Worm (Caenorhabditis elegans): ENCODE results near the gene rpac-19.

The rpac-19 gene

DNA sequence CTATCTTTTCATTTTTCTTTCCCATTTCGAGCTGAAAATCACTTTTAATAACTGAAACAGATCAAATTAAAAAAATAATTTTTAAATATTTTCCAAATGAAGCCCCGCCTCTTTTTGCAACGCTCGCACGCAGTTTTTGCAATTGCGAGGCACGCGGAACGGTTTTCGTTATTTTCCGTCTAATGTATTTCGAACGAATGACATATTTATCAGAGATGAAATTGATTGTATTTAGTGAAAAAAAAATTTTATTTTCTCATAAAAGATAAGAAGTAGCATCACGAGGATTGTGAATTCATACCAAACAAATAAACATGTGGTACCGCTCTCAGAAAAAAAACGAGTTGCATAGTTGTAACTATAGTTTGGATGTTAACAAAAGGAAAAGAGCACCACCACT lies at the start of gene rpac-19:
Gene rpac-19, minus strand, starts transcription at position 31 of the 400 bp plus-strand sequence.
- peak; percentile 74 for TF ChIP-seq W03F9.2 (tag; optimal IDR thresholded peaks at IDR 0.05)
- TF ChIP-seq him-1 (tag; optimal IDR thresholded peaks at IDR 0.05) = no peak
- TF ChIP-seq dao-5 (tag; optimal IDR thresholded peaks at IDR 0.05) = no peak

DNA sequence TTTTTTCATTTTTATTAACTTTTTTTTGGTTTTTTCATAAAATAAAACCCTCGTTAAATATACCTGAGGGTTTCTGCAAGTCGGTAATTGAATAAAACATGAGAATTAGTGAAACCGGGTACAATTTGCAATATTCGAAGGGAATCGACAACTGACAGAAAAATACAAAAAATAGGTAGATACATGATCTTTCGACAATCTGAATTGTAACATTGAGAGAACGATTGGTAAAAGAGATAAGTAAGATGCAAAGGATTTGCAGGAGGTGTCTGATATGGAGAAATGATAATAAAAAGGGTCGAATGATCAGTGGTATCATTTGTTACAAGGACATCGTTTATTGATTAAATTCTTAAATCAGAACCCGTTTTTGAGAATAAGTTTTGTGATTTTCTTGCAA lies 49.1 kb upstream of the rpac-19 start, which contains the start of gene ugt-60:
Gene ugt-60, minus strand, starts transcription at position 233 of the 400 bp plus-strand sequence.
- TF ChIP-seq W03F9.2 (tag; optimal IDR thresholded peaks at IDR 0.05) = no peak
- no peak for TF ChIP-seq him-1 (tag; optimal IDR thresholded peaks at IDR 0.05)
- TF ChIP-seq dao-5 (tag; optimal IDR thresholded peaks at IDR 0.05) = no peak

DNA sequence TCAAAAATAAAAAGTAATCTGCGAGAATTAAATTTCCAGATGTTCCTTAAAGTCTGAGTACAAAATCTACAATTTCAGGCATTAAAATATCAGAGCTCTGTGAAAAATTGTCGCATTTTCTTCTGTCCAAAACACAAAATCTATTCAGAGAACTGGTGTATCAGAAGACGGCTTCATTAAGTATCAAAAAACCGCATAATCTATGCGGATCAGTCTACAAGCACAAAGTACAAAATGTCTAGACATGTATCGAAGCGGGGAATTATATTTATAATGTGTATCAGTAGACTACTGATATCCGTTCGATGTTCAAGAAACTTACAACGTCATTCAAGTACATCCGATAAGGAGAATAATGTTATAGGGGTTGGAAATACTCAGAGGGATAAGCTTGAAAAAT lies 39.9 kb upstream of the rpac-19 start:
- no peak for TF ChIP-seq W03F9.2 (tag; optimal IDR thresholded peaks at IDR 0.05)
- no peak for TF ChIP-seq him-1 (tag; optimal IDR thresholded peaks at IDR 0.05)

DNA sequence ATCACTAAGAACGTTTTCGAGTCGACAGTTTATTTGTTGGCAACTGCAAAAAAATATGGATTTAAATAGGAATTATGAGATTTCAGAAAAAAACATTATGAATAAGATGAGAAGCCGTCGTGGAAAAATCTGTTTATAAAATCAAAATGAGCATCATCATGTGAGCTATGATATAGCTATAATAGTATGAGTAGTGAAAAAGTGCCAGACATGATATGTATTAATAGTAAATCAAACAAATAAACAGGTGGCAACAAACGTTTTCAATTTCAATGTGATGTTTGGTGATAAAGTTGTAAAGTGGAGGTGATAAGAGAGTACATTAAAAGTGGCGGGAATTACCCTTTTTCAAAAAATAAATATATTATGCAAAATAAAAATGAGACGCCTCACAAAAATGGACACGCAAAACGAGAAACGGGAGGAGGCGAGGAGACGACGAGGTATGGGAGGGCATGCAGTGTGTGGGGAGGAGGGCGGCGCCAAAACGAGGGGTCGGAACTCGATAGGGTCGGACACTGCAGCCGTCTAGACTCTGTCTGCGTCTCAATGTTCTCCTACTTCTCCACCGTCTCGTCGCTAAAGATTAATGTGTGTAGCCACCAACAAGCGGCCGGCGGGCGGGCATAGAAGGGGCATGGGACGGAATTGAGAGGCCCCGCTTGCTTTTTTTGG lies 38.0 kb upstream of the rpac-19 start, which contains the start of gene C07A9.9:
Gene C07A9.9, minus strand, starts transcription at position 51 of the 675 bp plus-strand sequence.
- TF ChIP-seq him-1 (tag; optimal IDR thresholded peaks at IDR 0.05) (peak; percentile 91), W03F9.2 (tag; optimal IDR thresholded peaks at IDR 0.05) (no peak)

DNA sequence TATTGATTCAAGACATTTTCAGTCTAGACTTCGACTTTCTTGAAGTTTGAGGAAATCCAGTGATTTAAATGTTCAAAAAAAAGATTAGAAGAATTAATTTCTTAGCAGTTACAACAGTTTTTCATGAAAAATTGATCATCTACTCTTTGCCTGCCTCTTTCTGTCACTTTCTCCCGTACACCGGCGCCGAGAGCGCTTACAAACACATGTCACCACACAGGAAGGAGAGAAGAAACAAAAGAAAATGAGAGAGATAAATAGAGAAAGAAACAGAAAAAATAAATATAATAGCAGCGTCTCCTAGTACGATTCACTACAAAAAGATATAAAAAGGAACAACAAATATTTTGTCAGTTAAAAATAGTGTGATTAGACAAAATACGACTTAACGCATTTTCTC lies 37.0 kb upstream of the rpac-19 start:
- no peak for TF ChIP-seq him-1 (tag; optimal IDR thresholded peaks at IDR 0.05)
- no peak for TF ChIP-seq dao-5 (tag; optimal IDR thresholded peaks at IDR 0.05)
- TF ChIP-seq W03F9.2 (tag; optimal IDR thresholded peaks at IDR 0.05) = no peak

DNA sequence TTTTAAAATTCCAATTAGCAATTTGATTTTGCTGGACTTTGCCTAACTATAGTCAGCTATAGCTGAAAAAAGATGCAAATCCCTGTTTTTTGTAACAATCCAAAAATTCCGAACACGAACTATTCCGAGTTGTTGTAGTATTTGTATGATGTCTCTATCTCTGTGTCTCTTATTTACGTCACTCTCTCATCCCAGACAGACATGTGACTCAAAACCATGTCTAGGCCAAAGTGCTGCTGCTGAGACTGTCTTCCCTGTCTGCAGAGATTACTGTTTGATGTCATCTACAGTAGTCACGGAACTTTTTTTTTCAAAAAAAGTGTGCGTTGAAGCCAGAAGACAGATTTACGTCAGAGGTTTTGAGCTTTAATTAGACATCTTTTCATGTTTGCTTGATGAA lies 36.6 kb upstream of the rpac-19 start:
- no peak for TF ChIP-seq him-1 (tag; optimal IDR thresholded peaks at IDR 0.05)
- TF ChIP-seq dao-5 (tag; optimal IDR thresholded peaks at IDR 0.05) = no peak
- no peak for TF ChIP-seq W03F9.2 (tag; optimal IDR thresholded peaks at IDR 0.05)

DNA sequence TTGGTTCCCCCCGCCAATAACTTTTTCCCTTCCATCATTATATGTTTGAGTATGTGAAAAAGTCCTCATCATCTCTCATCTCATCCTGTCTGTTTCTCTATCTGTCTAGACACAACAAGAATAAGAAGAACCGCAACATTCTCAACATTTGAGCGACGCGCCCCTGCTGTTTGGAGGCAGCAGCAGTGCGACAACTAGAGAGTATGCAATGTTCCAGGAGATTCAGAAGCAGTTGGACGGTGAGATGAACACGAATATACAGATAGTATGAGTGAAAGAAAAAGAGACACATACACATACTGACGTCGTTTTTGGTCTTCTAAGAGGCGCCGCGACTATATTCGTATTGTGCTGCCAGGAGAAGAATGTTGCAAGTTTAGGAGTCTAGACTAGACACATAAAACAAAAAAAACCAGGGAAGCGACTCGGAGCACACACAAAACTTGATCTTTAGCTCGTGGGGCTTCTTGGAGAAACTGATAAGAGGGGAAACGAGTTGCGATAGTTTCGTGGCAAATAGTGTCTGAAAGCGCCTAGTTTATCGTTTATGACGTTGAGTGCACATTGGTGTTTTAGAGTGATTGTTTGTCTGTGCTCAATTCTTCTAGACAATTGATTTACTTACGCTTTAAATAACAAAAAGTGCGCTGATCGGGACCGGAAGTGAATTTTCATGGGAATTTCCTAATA lies 36.0 kb upstream of the rpac-19 start:
- TF ChIP-seq him-1 (tag; optimal IDR thresholded peaks at IDR 0.05) = no peak
- TF ChIP-seq W03F9.2 (tag; optimal IDR thresholded peaks at IDR 0.05) = no peak
- TF ChIP-seq dao-5 (tag; optimal IDR thresholded peaks at IDR 0.05) = no peak

DNA sequence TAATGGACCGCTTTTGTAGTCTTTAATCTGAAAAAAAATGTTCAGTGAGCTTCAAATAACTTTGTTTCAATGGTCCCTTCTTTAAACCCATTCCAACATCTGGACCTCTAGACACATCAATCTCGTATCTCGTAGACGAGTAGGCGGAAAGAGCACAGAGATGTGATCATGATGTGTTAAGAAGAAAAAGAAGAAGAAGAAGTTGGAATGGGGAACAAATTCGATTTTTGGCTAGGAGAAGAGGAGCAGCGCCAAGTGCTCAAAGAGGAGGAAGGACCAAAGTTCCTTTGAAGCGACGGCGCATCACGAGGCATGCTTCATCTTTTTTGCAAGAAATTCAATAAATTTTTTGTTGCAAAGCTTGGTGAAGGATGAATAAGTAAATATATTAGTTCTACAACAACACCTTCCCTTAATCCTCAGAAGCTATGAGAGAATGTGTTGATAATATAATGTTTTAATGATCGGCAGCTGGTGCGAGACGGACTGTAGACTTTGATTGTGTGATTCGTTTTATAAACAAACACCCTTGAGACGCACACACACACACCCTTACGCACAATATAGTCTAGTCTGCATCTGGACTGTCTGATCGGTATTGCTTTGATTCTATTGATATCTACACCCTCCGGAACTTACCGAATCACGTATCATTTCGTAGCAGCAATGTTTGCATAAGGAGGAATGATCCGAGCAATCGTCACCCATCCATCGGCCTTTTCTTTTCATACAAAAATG lies 35.0 kb upstream of the rpac-19 start:
- TF ChIP-seq W03F9.2 (tag; optimal IDR thresholded peaks at IDR 0.05) (no peak), him-1 (tag; optimal IDR thresholded peaks at IDR 0.05) (peak; percentile 21), dao-5 (tag; optimal IDR thresholded peaks at IDR 0.05) (no peak)

DNA sequence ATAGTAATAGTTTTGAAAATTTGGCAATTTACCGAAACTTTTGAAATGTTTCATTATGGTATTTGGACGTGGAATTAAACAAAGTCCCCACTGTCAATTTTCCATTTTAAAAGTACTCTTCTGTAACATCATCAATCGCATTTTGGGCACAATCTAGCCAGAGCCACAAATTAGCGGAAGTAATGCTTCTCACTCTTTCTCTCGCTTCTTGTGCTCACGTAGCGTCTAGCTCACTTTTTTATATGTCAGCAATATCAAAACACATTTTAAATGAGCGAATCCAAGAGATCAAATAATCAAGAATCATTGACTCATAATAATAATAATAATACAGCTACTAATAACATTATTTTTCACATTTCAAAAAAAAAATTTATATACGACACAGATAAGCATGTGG lies 34.3 kb upstream of the rpac-19 start:
- TF ChIP-seq him-1 (tag; optimal IDR thresholded peaks at IDR 0.05) (no peak), W03F9.2 (tag; optimal IDR thresholded peaks at IDR 0.05) (no peak), dao-5 (tag; optimal IDR thresholded peaks at IDR 0.05) (no peak)

DNA sequence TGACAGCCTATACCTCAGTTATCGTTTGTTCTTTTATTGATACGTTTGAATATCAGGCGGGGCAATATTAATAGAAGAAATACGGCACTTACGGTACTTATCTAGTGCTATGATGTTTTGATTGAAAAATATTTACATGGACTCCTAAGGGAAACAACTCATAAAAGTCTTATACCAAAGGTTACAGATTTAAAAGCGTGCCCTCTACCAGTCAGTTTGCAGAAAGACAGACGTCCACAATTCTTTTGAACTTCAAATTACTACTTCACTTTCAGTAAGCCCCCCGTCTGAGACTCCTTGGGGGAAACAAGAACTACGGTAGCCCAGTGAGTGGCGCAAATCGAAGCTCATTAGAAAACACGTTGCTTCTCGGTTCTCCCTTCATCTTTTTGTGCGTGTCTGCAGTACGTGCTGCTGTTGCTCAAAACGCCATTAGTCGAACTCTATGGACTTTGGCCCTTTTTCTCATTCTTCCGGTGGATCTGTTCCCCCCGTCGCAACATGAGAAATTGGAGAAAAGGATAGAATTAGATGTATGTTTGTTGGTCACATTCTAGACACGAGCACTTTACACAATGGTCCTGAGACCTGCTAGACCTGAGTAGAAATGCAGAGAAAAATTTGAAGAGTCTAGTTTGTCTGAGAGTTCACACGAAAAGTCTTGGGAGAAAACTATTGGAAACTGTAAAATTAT lies 32.7 kb upstream of the rpac-19 start:
- TF ChIP-seq dao-5 (tag; optimal IDR thresholded peaks at IDR 0.05) (no peak), him-1 (tag; optimal IDR thresholded peaks at IDR 0.05) (no peak), W03F9.2 (tag; optimal IDR thresholded peaks at IDR 0.05) (no peak)

DNA sequence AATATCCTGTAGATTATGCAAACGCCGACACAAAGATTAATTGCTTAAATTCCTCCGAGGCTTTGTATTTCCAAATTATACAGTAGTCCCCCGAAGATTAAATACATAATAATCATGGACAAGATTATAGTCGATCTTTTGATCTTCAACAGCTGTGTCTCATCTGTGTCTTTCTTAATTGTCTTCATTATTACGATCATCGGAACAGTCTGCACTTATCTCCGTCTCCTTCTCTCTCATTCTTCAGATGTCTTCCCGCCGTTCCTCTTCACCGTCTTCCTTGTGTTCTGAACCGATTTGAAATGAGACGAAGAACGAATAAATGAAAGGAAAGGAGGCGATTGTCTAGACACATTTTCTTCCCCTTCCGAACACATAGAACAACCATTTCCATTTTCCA lies 31.4 kb upstream of the rpac-19 start:
- TF ChIP-seq him-1 (tag; optimal IDR thresholded peaks at IDR 0.05) (no peak), dao-5 (tag; optimal IDR thresholded peaks at IDR 0.05) (no peak), W03F9.2 (tag; optimal IDR thresholded peaks at IDR 0.05) (no peak)

DNA sequence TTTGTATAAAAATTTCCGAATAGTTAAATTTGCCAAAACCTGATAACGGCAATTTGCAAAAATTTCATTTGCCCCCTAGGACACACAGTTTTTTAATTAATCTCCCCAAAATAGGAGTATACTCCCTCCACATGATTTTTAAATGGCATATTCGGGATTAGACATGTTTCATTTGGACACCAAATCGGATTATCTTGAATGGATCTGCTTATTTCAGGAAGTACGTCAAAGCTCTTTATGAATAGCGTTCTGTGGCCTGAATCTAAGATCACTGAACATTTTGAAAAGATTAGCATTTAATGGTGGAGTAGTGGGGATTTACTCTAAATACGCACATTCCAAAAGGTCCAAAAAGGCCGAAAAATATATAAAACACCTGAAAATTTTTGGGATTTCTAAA lies 28.9 kb upstream of the rpac-19 start:
- TF ChIP-seq dao-5 (tag; optimal IDR thresholded peaks at IDR 0.05) = no peak
- TF ChIP-seq W03F9.2 (tag; optimal IDR thresholded peaks at IDR 0.05) = no peak
- no peak for TF ChIP-seq him-1 (tag; optimal IDR thresholded peaks at IDR 0.05)

DNA sequence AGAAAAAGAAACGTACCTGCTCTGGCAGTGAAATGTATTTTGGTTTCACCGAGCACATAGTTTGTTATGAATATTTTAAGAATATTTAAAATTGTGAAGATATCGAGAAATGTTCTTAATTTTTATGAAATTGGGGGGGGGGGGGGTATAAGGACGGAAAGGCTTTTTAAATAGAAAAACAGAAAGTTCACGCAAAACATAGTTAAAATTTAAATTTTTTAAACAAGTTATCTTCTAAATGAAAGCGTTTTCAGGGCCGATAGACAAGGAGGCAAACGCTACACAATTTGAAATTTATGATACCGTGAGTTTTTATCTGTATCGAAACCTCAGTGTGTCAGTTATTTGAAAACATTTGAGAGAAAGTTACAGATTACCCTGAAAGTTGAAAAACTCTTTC lies 26.1 kb upstream of the rpac-19 start, which contains the start of gene C15H7.4:
Gene C15H7.4, minus strand, starts transcription at position 101 of the 400 bp plus-strand sequence.
- TF ChIP-seq him-1 (tag; optimal IDR thresholded peaks at IDR 0.05) (no peak), W03F9.2 (tag; optimal IDR thresholded peaks at IDR 0.05) (no peak), dao-5 (tag; optimal IDR thresholded peaks at IDR 0.05) (no peak)
